Fruit fly (Drosophila melanogaster): ENCODE measurements around the gene CG46320.

DNA sequence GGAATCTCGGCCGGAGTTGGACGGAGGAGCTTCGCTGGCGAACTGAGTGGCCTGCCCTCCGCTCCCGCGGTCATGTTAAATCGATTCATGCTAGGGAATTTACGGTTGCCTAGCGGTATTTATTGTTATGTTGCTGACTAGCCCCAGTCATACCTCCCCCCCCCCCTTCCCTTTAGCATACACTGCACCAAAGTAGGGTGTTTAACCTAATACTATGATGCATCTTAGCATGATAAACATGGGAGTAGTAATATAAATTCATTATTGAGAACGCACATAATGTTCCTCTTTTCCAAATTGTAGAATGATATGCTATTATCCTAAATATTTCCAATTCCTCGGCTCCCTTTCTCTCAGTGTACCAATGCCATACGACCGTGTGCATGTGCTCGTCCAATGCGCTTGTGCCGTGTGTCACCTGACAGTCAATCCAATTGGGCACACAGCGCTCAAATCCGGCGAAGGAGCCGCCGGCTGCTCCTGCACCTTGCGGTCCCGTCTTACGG lies 132.6 kb downstream of the CG46320 start, which contains the start of gene Tektin-C:
- no peak for TF ChIP-seq CG11617 (GFP tag; optimal IDR thresholded peaks at IDR 0.05)
- TF ChIP-seq CG1620 (GFP tag; optimal IDR thresholded peaks at IDR 0.05) = no peak
- no peak for TF ChIP-seq CG5204 (GFP tag; optimal IDR thresholded peaks at IDR 0.05)
- no peak for TF ChIP-seq cnc (optimal IDR thresholded peaks at IDR 0.05)
- TF ChIP-seq Crg-1 (GFP tag; optimal IDR thresholded peaks at IDR 0.05) = no peak
- TF ChIP-seq CG7101 (tag; optimal IDR thresholded peaks at IDR 0.05) = no peak
- TF ChIP-seq ovo (GFP tag; optimal IDR thresholded peaks at IDR 0.05) = no peak
- TF ChIP-seq cic (GFP tag; optimal IDR thresholded peaks at IDR 0.05) = no peak

Measured in whole organism, adult.